Fruit fly (Drosophila melanogaster) S2 (cell line): Measurements from ENCODE around the gene BBIP1.

Experiments
- CG8478 ChIP-seq: fragments of >200 bp; optimal IDR thresholded peaks from 2 replicates; lab custom pipeline; 2018
- CTCF ChIP-seq, 2 experiments: fragments of >200 bp; optimal IDR thresholded peaks; 2 replicates each; lab custom pipeline; 2018

DNA sequence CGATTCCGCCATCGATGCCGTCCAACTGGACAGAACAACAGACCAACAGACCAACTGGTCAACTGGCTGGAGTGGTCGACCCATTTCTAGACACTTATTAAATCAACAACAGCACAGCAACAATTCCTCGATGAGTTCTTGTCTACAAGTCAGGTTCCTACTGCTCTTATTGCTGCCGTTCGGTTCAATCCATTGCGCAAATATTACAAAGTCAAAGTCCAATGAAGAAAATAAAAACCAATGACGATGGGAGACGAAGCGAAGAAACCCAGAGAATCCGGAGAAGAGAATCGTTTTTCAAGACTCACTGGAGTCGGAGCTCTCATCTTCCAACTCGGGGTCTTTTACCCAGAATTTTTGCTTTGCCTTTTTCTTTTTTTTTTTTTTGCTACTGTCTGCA lies 15.2 kb upstream of the BBIP1 start:
- no peak for TF ChIP-seq CG8478
- no peak for TF ChIP-seq CTCF (optimal IDR thresholded peaks at IDR 0.05; lab: Kevin White, UChicago)
